Fruit fly (Drosophila melanogaster) Kc167 (cell line): Measurements from ENCODE around the gene dos.

ENCODE experiments used
- psq ChIP-seq: fragments of >200 bp; optimal IDR thresholded peaks from 2 replicates; lab custom pipeline; 2017; ENCODE audit warnings: missing external identifiers
- ttk ChIP-seq: sonication (Bioruptor generic); optimal IDR thresholded peaks from 2 replicates; lab custom pipeline; 2017; ENCODE audit warnings: missing external identifiers

DNA sequence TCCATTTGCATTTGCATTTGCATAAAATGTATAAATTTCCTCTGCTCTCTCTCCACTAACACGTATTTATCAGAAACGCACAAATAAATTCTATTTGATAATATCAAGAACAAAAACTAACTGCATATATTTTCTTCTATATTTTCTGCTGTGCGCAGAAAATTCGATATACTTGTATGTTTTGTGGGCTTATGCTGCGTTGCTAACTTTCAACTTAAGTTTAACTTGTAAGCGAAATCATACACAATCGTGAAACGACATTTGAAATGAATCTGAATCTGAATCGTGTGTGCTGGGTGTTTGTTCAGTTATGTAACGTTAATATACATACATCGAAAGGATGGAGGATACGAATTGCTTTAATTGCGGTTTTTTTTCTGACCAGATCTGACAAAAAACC lies 33.5 kb upstream of the dos start:
- TF ChIP-seq psq (lab: Kevin White, UChicago) (no peak), ttk (lab: Kevin White, UChicago) (no peak)
